Worm (Caenorhabditis elegans) whole organism, young adult: ENCODE measurements around the gene Y15E3A.5.

Source experiments
- F57A8.1 ChIP-seq: fragments of 200-800 bp; sonication (Bioruptor generic); optimal IDR thresholded peaks from 2 replicates; lab custom pipeline; 2018; ENCODE audit warnings: mild to moderate bottlenecking, missing genetic modification characterization, moderate library complexity, missing compliant biosample characterization
- akir-1 ChIP-seq: fragments of 200-800 bp; sonication (Bioruptor generic); optimal IDR thresholded peaks from 2 replicates; lab custom pipeline; 2018; ENCODE audit warnings: mild to moderate bottlenecking, missing genetic modification characterization, moderate library complexity, missing compliant biosample characterization
- ets-4 ChIP-seq: fragments of 200-800 bp; sonication (Bioruptor generic); optimal IDR thresholded peaks from 2 replicates; lab custom pipeline; 2018; ENCODE audit warnings: mild to moderate bottlenecking, missing genetic modification characterization, missing compliant biosample characterization
- him-1 ChIP-seq: sonication (generic microtip); optimal IDR thresholded peaks from 2 replicates; lab custom pipeline; 2016; ENCODE audit warnings: missing genotype, missing genetic modification reagents, missing genetic modification characterization, missing compliant biosample characterization
- hrde-1 ChIP-seq: sonication (generic microtip); optimal IDR thresholded peaks from 2 replicates; lab custom pipeline; 2016; ENCODE audit warnings: missing genetic modification characterization, mild to moderate bottlenecking, missing compliant biosample characterization, moderate library complexity, missing genotype, missing genetic modification reagents, borderline replicate concordance
- mcd-1 ChIP-seq: fragments of 200-800 bp; sonication (Bioruptor generic); IDR thresholded peaks from 2 replicates; pipeline ENCODE4 v1.3.6; 2022; ENCODE audit warnings: missing genetic modification reagents, missing genetic modification characterization, missing compliant biosample characterization
- pha-4 ChIP-seq: fragments of 150-350 bp; sonication (generic microtip); optimal IDR thresholded peaks from 2 replicates; lab custom pipeline; 2014; ENCODE audit warnings: missing biosample characterization, missing genetic modification reagents, missing genetic modification characterization
- sea-2 ChIP-seq: fragments of 200-800 bp; sonication (Bioruptor generic); IDR thresholded peaks from 2 replicates; pipeline ENCODE4 v1.3.6; 2022; ENCODE audit warnings: missing genetic modification characterization, missing compliant biosample characterization
- snpc-4 ChIP-seq, 5 experiments: fragments of 150-350 bp in 1 of 5; sonication (generic microtip) in 4 of 5; optimal IDR thresholded peaks; 2 replicates each; lab custom pipeline; 2014 to 2018; ENCODE audit warnings: missing genetic modification characterization in 5 of 5, missing biosample characterization in 3 of 5, antibody characterized with exemption in 2 of 5, mild to moderate bottlenecking in 2 of 5, missing compliant biosample characterization in 2 of 5, missing genotype in 2 of 5, moderate library complexity in 2 of 5, missing genetic modification reagents in 1 of 5

- TF ChIP-seq ets-4 (GFP tag; lab: Kevin White, UChicago) (no peak), akir-1 (no peak), hrde-1 (tag; lab: Kevin White, UChicago) (no peak), snpc-4 (GFP tag; optimal IDR thresholded peaks at IDR 0.05; lab: Kevin White, UChicago) (no peak), snpc-4 (tag; optimal IDR thresholded peaks at IDR 0.05; lab: Kevin White, UChicago) (no peak), pha-4 (tag; lab: Kevin White, UChicago) (no peak), him-1 (no peak), F57A8.1 (GFP tag; lab: Kevin White, UChicago) (no peak), mcd-1 (GFP tag; lab: Robert Waterston, UW) (no peak), sea-2 (GFP tag; lab: Robert Waterston, UW) (no peak)
These were observed 32.7 kb upstream of the Y15E3A.5 start for ce11 chrX:15307677-15308076.
